Worm (Caenorhabditis elegans) whole organism, L4 larva: ENCODE measurements around the gene M142.5.

Experiments
- R02D3.7 ChIP-seq: fragments of 150-350 bp; sonication (generic microtip); optimal IDR thresholded peaks from 3 replicates; lab custom pipeline; 2014; ENCODE audit warnings: missing biosample characterization, missing genetic modification characterization
- ama-1 ChIP-seq: fragments of 150-350 bp; optimal IDR thresholded peaks from 2 replicates; lab custom pipeline; 2014; ENCODE audit warnings: inconsistent platforms, mixed read lengths
- ceh-62 ChIP-seq: sonication (generic microtip); optimal IDR thresholded peaks from 2 replicates; lab custom pipeline; 2017; ENCODE audit warnings: missing biosample characterization, missing genetic modification characterization
- dmd-6 ChIP-seq: fragments of 200-800 bp; sonication (Bioruptor generic); IDR thresholded peaks from 2 replicates; pipeline ENCODE4 v1.3.6; 2022; ENCODE audit warnings: missing genetic modification reagents, missing genetic modification characterization, missing compliant biosample characterization
- fkh-10 ChIP-seq: fragments of 150-350 bp; optimal IDR thresholded peaks from 2 replicates; lab custom pipeline; 2014; ENCODE audit warnings: missing biosample characterization, missing genetic modification reagents, missing genetic modification characterization
- jun-1 ChIP-seq: fragments of 150-350 bp; optimal IDR thresholded peaks from 2 replicates; lab custom pipeline; 2014; ENCODE audit warnings: missing biosample characterization, missing genetic modification reagents, missing genetic modification characterization
- lin-39 ChIP-seq: fragments of 150-350 bp; optimal IDR thresholded peaks from 2 replicates; lab custom pipeline; 2014; ENCODE audit warnings: missing biosample characterization, missing genetic modification reagents, missing genetic modification characterization
- nhr-102 ChIP-seq: sonication (generic microtip); optimal IDR thresholded peaks from 2 replicates; lab custom pipeline; 2016; ENCODE audit warnings: mild to moderate bottlenecking, missing genetic modification characterization, moderate library complexity, missing compliant biosample characterization
- pha-4 ChIP-seq, 2 experiments: fragments of 150-350 bp in 1 of 2; fragments of 200-800 bp in 1 of 2; sonication (Bioruptor generic) in 1 of 2; IDR thresholded peaks in 1 of 2; optimal IDR thresholded peaks in 1 of 2; 2 replicates each; pipeline versions ENCODE4 v1.3.6 to Lab custom; 2014 to 2022; ENCODE audit warnings: missing genetic modification characterization in 2 of 2, missing genetic modification reagents in 2 of 2, missing biosample characterization in 1 of 2, missing compliant biosample characterization in 1 of 2
- skn-1 ChIP-seq: fragments of 150-350 bp; optimal IDR thresholded peaks from 2 replicates; lab custom pipeline; 2014; ENCODE audit warnings: missing biosample characterization, missing genetic modification characterization
- unc-39 ChIP-seq: sonication (generic microtip); optimal IDR thresholded peaks from 2 replicates; lab custom pipeline; 2017; ENCODE audit warnings: missing biosample characterization, missing genetic modification characterization
- unc-62 ChIP-seq, 3 experiments: fragments of 150-350 bp in 1 of 3; sonication (generic microtip); optimal IDR thresholded peaks in 2 of 3; peaks in 1 of 3; 1 replicate in 1 of 3; 2 replicates in 2 of 3; lab custom pipeline; 2014 to 2017; ENCODE audit warnings: missing biosample characterization in 3 of 3, missing genetic modification characterization in 3 of 3, missing genetic modification reagents in 3 of 3, missing genotype in 1 of 3
- zag-1 ChIP-seq: fragments of 150-350 bp; optimal IDR thresholded peaks from 2 replicates; lab custom pipeline; 2014; ENCODE audit warnings: missing biosample characterization, missing genetic modification characterization
- ztf-11 ChIP-seq: fragments of 150-350 bp; optimal IDR thresholded peaks from 2 replicates; lab custom pipeline; 2014; ENCODE audit warnings: missing biosample characterization, missing genetic modification characterization

DNA sequence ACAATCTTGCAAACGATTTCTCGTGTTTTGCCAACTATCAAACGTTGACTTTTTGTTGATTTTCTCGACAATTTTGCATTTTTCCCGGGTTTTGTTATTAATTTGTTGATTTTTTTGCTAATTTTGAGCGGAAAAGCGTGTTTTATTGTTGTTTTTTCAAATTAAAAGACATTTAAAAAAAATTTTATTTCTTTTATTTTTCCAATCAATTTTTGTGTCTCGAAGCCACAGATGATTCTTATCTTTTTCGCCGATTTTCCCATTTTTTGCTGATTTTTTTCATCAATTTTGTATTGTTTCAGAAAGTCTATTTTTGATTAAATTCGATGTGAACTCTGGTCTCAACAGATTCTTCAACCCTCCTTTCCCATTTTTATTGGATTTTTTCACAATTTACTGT lies 4.9 kb downstream of the M142.5 start, which contains the start of gene rle-1:
- TF ChIP-seq nhr-102 (tag; lab: Kevin White, UChicago) (no peak), ceh-62 (no peak), ztf-11 (tag; lab: Kevin White, UChicago) (no peak), pha-4 (GFP tag; IDR thresholded peaks at IDR 0.05; lab: Robert Waterston, UW) (no peak), pha-4 (tag; optimal IDR thresholded peaks at IDR 0.05; lab: Kevin White, UChicago) (no peak), fkh-10 (no peak), unc-39 (no peak), ama-1 (lab: Kevin White, UChicago) (no peak), skn-1 (tag; lab: Kevin White, UChicago) (no peak), dmd-6 (GFP tag; lab: Robert Waterston, UW) (no peak), lin-39 (tag; lab: Kevin White, UChicago) (no peak), unc-62 (GFP tag; optimal IDR thresholded peaks at IDR 0.05 in 1 of 2; lab: Kevin White, UChicago) (no peak), unc-62 (tag; optimal IDR thresholded peaks at IDR 0.05; lab: Kevin White, UChicago) (no peak), R02D3.7 (no peak), zag-1 (tag; lab: Kevin White, UChicago) (no peak), jun-1 (tag; lab: Kevin White, UChicago) (no peak)
